Fruit fly (Drosophila melanogaster): ENCODE measurements around the gene CG8043.

Gene CG8043

DNA sequence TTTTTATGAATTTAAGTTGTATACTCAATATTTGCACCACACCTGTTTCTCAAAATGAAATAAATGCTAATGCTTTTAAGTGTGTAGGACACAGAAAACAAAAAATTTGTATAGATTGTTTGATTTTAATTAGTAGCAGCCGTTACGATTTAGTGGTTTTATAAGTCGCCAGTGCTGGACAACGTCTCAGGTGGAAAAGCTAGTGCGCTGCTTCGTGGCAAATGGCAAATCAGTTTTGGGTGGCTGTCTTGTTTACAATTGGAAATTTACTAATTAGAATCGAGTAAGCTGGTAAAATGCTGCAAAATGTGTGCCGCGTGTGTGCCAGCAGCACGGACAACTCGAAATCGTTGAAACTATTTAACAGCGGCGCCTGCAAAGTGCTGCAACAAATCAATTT, 49.9 kb downstream of the CG8043 start, which contains the start of gene CG8159 (continued):
- TF ChIP-seq Elba2 (GFP tag; optimal IDR thresholded peaks at IDR 0.05) (peak; percentile 88), crp (GFP tag; optimal IDR thresholded peaks at IDR 0.05) (peak in 1 of 2 experiments; percentile 43), Med (GFP tag) (peak; percentile 84), bab2 (GFP tag; optimal IDR thresholded peaks at IDR 0.05) (no peak), Ets65A (GFP tag) (peak; percentile 24), B-H1 (GFP tag; IDR thresholded peaks at IDR 0.05) (no peak), sqz (GFP tag; optimal IDR thresholded peaks at IDR 0.05) (no peak), ERR (GFP tag; optimal IDR thresholded peaks at IDR 0.05) (no peak), CG2129 (GFP tag; IDR thresholded peaks at IDR 0.05; ENCODE audit: partially characterized antibody) (no peak), E2f2 (GFP tag; IDR thresholded peaks at IDR 0.05) (peak; percentile 68), h (optimal IDR thresholded peaks at IDR 0.05) (no peak), CG14441 (GFP tag; IDR thresholded peaks at IDR 0.05) (no peak), ci (GFP tag; IDR thresholded peaks at IDR 0.05) (0 out of 3 replicates have a peak, but pooled peaks have one; percentile 9), sd (tag; optimal IDR thresholded peaks at IDR 0.05) (no peak), Pdp1 (GFP tag; optimal IDR thresholded peaks at IDR 0.05) (peak in 1 of 2 experiments; percentile 94), CG12769 (tag; optimal IDR thresholded peaks at IDR 0.05) (no peak), CG7786 (GFP tag; optimal IDR thresholded peaks at IDR 0.05) (no peak), exex (tag; optimal IDR thresholded peaks at IDR 0.05) (no peak), CG1647 (GFP tag; optimal IDR thresholded peaks at IDR 0.05) (no peak), CG9609 (GFP tag; optimal IDR thresholded peaks at IDR 0.05) (no peak), insv (GFP tag; optimal IDR thresholded peaks at IDR 0.05) (peak in 1 of 2 experiments; percentile 90), vvl (GFP tag; IDR thresholded peaks at IDR 0.05) (peak; percentile 34; the same call in 1 of the 2 replicates)
